Fruit fly (Drosophila melanogaster) whole organism, embryonic: ENCODE measurements around the gene lqfR.

Experiments
- Abd-B ChIP-seq: fragments of 200-800 bp; sonication (Bioruptor generic); optimal IDR thresholded peaks from 2 replicates; lab custom pipeline; 2018; ENCODE audit warnings: missing biosample characterization, mild to moderate bottlenecking, missing genetic modification characterization, moderate library complexity
- Blimp-1 ChIP-seq: fragments of 200-800 bp; sonication (Bioruptor generic); optimal IDR thresholded peaks from 3 replicates; lab custom pipeline; 2018; ENCODE audit warnings: missing biosample characterization, missing genetic modification characterization, mild to moderate bottlenecking, moderate library complexity, missing genetic modification reagents
- CG11456 ChIP-seq: fragments of 200-800 bp; sonication (Bioruptor generic); IDR thresholded peaks from 3 replicates; pipeline ENCODE4 v1.3.6; 2022; ENCODE audit warnings: missing biosample characterization, missing genetic modification characterization
- CG11504 ChIP-seq: fragments of 200-800 bp; sonication (Bioruptor generic); optimal IDR thresholded peaks from 3 replicates; lab custom pipeline; 2019; ENCODE audit warnings: missing biosample characterization, mild to moderate bottlenecking, missing genetic modification characterization, moderate library complexity
- CG14710 ChIP-seq: fragments of 200-800 bp; sonication (Bioruptor generic); optimal IDR thresholded peaks from 3 replicates; lab custom pipeline; 2019; ENCODE audit warnings: missing biosample characterization, mild to moderate bottlenecking, missing genetic modification characterization, moderate library complexity
- CG1647 ChIP-seq: fragments of 200-800 bp; sonication (Bioruptor generic); optimal IDR thresholded peaks from 3 replicates; lab custom pipeline; 2016; ENCODE audit warnings: missing biosample characterization, missing genetic modification characterization
- CG16779 ChIP-seq: fragments of 200-800 bp; sonication (Bioruptor generic); IDR thresholded peaks from 2 replicates; pipeline ENCODE4 v1.3.6; 2022; ENCODE audit warnings: missing biosample characterization, missing genetic modification characterization
- CG16813 ChIP-seq: fragments of 200-800 bp; sonication (Bioruptor generic); IDR thresholded peaks from 3 replicates; pipeline ENCODE4 v1.3.6; 2022; ENCODE audit warnings: missing biosample characterization, missing genetic modification characterization; ENCODE audit not compliant: partially characterized antibody
- CG17568 ChIP-seq: fragments of 200-800 bp; sonication (Bioruptor generic); optimal IDR thresholded peaks from 2 replicates; lab custom pipeline; 2018; ENCODE audit warnings: missing biosample characterization, mild to moderate bottlenecking, missing genetic modification characterization, moderate library complexity
- CG17912 ChIP-seq: fragments of 200-800 bp; sonication (Bioruptor generic); optimal IDR thresholded peaks from 2 replicates; lab custom pipeline; 2018; ENCODE audit warnings: missing biosample characterization, mild to moderate bottlenecking, missing genetic modification characterization
- CG2129 ChIP-seq: fragments of 200-800 bp; sonication (Bioruptor generic); IDR thresholded peaks from 2 replicates; pipeline ENCODE4 v1.3.6; 2022; ENCODE audit warnings: missing biosample characterization, missing genetic modification characterization; ENCODE audit not compliant: partially characterized antibody
- CG30431 ChIP-seq: fragments of 200-800 bp; sonication (Bioruptor generic); optimal IDR thresholded peaks from 2 replicates; lab custom pipeline; 2017; ENCODE audit warnings: missing biosample characterization, missing genetic modification characterization
- CG31441 ChIP-seq: fragments of 200-800 bp; sonication (Bioruptor generic); IDR thresholded peaks from 2 replicates; pipeline ENCODE4 v1.3.6; 2022; ENCODE audit warnings: missing biosample characterization, missing genetic modification characterization
- CG4328 ChIP-seq: fragments of 200-800 bp; sonication (Bioruptor generic); optimal IDR thresholded peaks from 3 replicates; lab custom pipeline; 2017; ENCODE audit warnings: missing biosample characterization, missing genetic modification reagents, missing genetic modification characterization
- CG4854 ChIP-seq: fragments of 200-800 bp; sonication (Bioruptor generic); optimal IDR thresholded peaks from 2 replicates; lab custom pipeline; 2016; ENCODE audit warnings: missing biosample characterization, missing genetic modification characterization, inconsistent platforms
- CG6689 ChIP-seq: fragments of 200-800 bp; sonication (Bioruptor generic); IDR thresholded peaks from 2 replicates; pipeline ENCODE4 v1.3.6; 2022; ENCODE audit warnings: missing biosample characterization, missing genetic modification characterization
- CG7357 ChIP-seq: fragments of 200-800 bp; sonication (Bioruptor generic); IDR thresholded peaks from 3 replicates; pipeline ENCODE4 v1.3.6; 2022; ENCODE audit warnings: missing biosample characterization, missing genetic modification characterization
- CG8281 ChIP-seq: fragments of 200-800 bp; sonication (Bioruptor generic); optimal IDR thresholded peaks from 2 replicates; lab custom pipeline; 2018; ENCODE audit warnings: missing biosample characterization, mild to moderate bottlenecking, missing genetic modification characterization, moderate library complexity
- Chrac-16 ChIP-seq: fragments of 200-800 bp; sonication (Bioruptor generic); optimal IDR thresholded peaks from 3 replicates; lab custom pipeline; 2016; ENCODE audit warnings: missing biosample characterization, missing genetic modification characterization
- Dfd ChIP-seq, 2 experiments: fragments of >200 bp; optimal IDR thresholded peaks; 2 replicates each; lab custom pipeline; 2017; ENCODE audit warnings: missing biosample characterization in 2 of 2, missing genetic modification characterization in 2 of 2
- Fer2 ChIP-seq: fragments of 200-800 bp; sonication (Bioruptor generic); optimal IDR thresholded peaks from 2 replicates; lab custom pipeline; 2018; ENCODE audit warnings: missing biosample characterization, mild to moderate bottlenecking, missing genetic modification characterization, moderate library complexity
- Gsc ChIP-seq: fragments of 200-800 bp; sonication (Bioruptor generic); IDR thresholded peaks from 2 replicates; pipeline ENCODE4 v1.3.6; 2022; ENCODE audit warnings: missing biosample characterization, missing genetic modification characterization
- H15 ChIP-seq: fragments of 200-800 bp; sonication (Bioruptor generic); IDR thresholded peaks from 3 replicates; pipeline ENCODE4 v1.3.6; 2022; ENCODE audit warnings: missing biosample characterization, missing genetic modification characterization
- HLH4C ChIP-seq: fragments of 200-800 bp; sonication (Bioruptor generic); IDR thresholded peaks from 3 replicates; pipeline ENCODE4 v1.3.6; 2022; ENCODE audit warnings: missing biosample characterization, missing genetic modification characterization; ENCODE audit not compliant: partially characterized antibody
- Neu2 ChIP-seq: fragments of 200-800 bp; sonication (Bioruptor generic); optimal IDR thresholded peaks from 3 replicates; lab custom pipeline; 2016; ENCODE audit warnings: missing biosample characterization, missing genetic modification characterization, borderline replicate concordance
- Oli ChIP-seq: fragments of 200-800 bp; sonication (Bioruptor generic); optimal IDR thresholded peaks from 2 replicates; lab custom pipeline; 2018; ENCODE audit warnings: missing biosample characterization, mild to moderate bottlenecking, missing genetic modification characterization, moderate library complexity
- Ptx1 ChIP-seq: fragments of 200-800 bp; sonication (Bioruptor generic); IDR thresholded peaks from 2 replicates; pipeline ENCODE4 v1.3.6; 2022; ENCODE audit warnings: missing biosample characterization, missing genetic modification characterization
- Sox102F ChIP-seq: fragments of 200-800 bp; sonication (Bioruptor generic); optimal IDR thresholded peaks from 2 replicates; lab custom pipeline; 2018; ENCODE audit warnings: missing biosample characterization, mild to moderate bottlenecking, missing genetic modification characterization, moderate library complexity
- Stat92E ChIP-seq, 3 experiments: fragments of >200 bp in 2 of 3; fragments of 200-800 bp in 1 of 3; sonication (Bioruptor generic) in 1 of 3; optimal IDR thresholded peaks; 2 replicates each; lab custom pipeline; 2017 to 2019; ENCODE audit warnings: missing biosample characterization in 3 of 3, missing genetic modification characterization in 3 of 3, mild to moderate bottlenecking in 1 of 3, moderate library complexity in 1 of 3
- btn ChIP-seq: fragments of 200-800 bp; sonication (Bioruptor generic); optimal IDR thresholded peaks from 2 replicates; lab custom pipeline; 2016; ENCODE audit warnings: missing biosample characterization, missing genetic modification characterization
- crp ChIP-seq, 2 experiments: fragments of 200-800 bp; sonication (Bioruptor generic); optimal IDR thresholded peaks; 2 replicates in 1 of 2; 3 replicates in 1 of 2; lab custom pipeline; 2017; ENCODE audit warnings: missing biosample characterization in 2 of 2, missing genetic modification characterization in 2 of 2, mild to moderate bottlenecking in 1 of 2, moderate library complexity in 1 of 2
- dan ChIP-seq: fragments of 200-800 bp; sonication (Bioruptor generic); IDR thresholded peaks from 2 replicates; pipeline ENCODE4 v1.3.6; 2022; ENCODE audit warnings: missing biosample characterization, missing genetic modification characterization
- dmrt99B ChIP-seq: fragments of 200-800 bp; sonication (Bioruptor generic); optimal IDR thresholded peaks from 2 replicates; lab custom pipeline; 2018; ENCODE audit warnings: missing biosample characterization, mild to moderate bottlenecking, missing genetic modification characterization, moderate library complexity
- exex ChIP-seq: fragments of 200-800 bp; sonication (Bioruptor generic); optimal IDR thresholded peaks from 4 replicates; lab custom pipeline; 2018; ENCODE audit warnings: missing biosample characterization, mild to moderate bottlenecking, missing genetic modification characterization, moderate library complexity
- ftz-f1 ChIP-seq: fragments of 200-800 bp; sonication (Bioruptor generic); optimal IDR thresholded peaks from 2 replicates; lab custom pipeline; 2016; ENCODE audit warnings: missing biosample characterization, missing genetic modification characterization
- gcm2 ChIP-seq: fragments of 200-800 bp; sonication (Bioruptor generic); optimal IDR thresholded peaks from 2 replicates; lab custom pipeline; 2016; ENCODE audit warnings: missing biosample characterization, missing genetic modification characterization
- knrl ChIP-seq: fragments of 200-800 bp; sonication (Bioruptor generic); IDR thresholded peaks from 3 replicates; pipeline ENCODE4 v1.3.6; 2022; ENCODE audit warnings: missing biosample characterization, missing genetic modification characterization; ENCODE audit not compliant: partially characterized antibody
- otp ChIP-seq: fragments of 200-800 bp; sonication (Bioruptor generic); IDR thresholded peaks from 3 replicates; pipeline ENCODE4, ENCODE4 v1.3.6; 2022; ENCODE audit warnings: missing biosample characterization, missing genetic modification characterization
- pfk ChIP-seq: fragments of 200-800 bp; sonication (Bioruptor generic); optimal IDR thresholded peaks from 2 replicates; lab custom pipeline; 2018; ENCODE audit warnings: missing biosample characterization, mild to moderate bottlenecking, missing genetic modification characterization, moderate library complexity
- pzg ChIP-seq: fragments of 200-800 bp; sonication (Bioruptor generic); optimal IDR thresholded peaks from 3 replicates; lab custom pipeline; 2018; ENCODE audit warnings: missing biosample characterization, mild to moderate bottlenecking, missing genetic modification characterization, moderate library complexity
- row ChIP-seq: fragments of 200-800 bp; sonication (Bioruptor generic); IDR thresholded peaks from 3 replicates; pipeline ENCODE4 v1.3.6; 2022; ENCODE audit warnings: missing biosample characterization, missing genetic modification characterization
- salm ChIP-seq: fragments of 200-800 bp; sonication (Bioruptor generic); optimal IDR thresholded peaks from 2 replicates; lab custom pipeline; 2018; ENCODE audit warnings: missing biosample characterization, mild to moderate bottlenecking, missing genetic modification characterization
- sima ChIP-seq: fragments of 200-800 bp; sonication (Bioruptor generic); optimal IDR thresholded peaks from 2 replicates; lab custom pipeline; 2016; ENCODE audit warnings: missing biosample characterization, missing genetic modification characterization
- slou ChIP-seq: fragments of 200-800 bp; sonication (Bioruptor generic); optimal IDR thresholded peaks from 3 replicates; lab custom pipeline; 2016; ENCODE audit warnings: missing biosample characterization, missing genetic modification characterization
- sqz ChIP-seq: fragments of 200-800 bp; sonication (Bioruptor generic); optimal IDR thresholded peaks from 3 replicates; lab custom pipeline; 2018; ENCODE audit warnings: missing biosample characterization, mild to moderate bottlenecking, missing genetic modification characterization
- stc ChIP-seq: fragments of 200-800 bp; sonication (Bioruptor generic); IDR thresholded peaks from 2 replicates; pipeline ENCODE4 v1.3.6; 2022; ENCODE audit warnings: missing biosample characterization, missing genetic modification characterization
- stwl ChIP-seq: fragments of 200-800 bp; sonication (Bioruptor generic); optimal IDR thresholded peaks from 3 replicates; lab custom pipeline; 2018; ENCODE audit warnings: missing biosample characterization, mild to moderate bottlenecking, missing genetic modification characterization, moderate library complexity
- tio ChIP-seq: fragments of 200-800 bp; sonication (Bioruptor generic); optimal IDR thresholded peaks from 2 replicates; lab custom pipeline; 2017; ENCODE audit warnings: missing biosample characterization, missing genetic modification characterization, inconsistent platforms
- tx ChIP-seq: fragments of 200-800 bp; sonication (Bioruptor generic); optimal IDR thresholded peaks from 2 replicates; lab custom pipeline; 2016; ENCODE audit warnings: missing biosample characterization, missing genetic modification characterization
- vfl ChIP-seq: fragments of 200-800 bp; sonication (Bioruptor generic); optimal IDR thresholded peaks from 2 replicates; lab custom pipeline; 2016; ENCODE audit warnings: missing biosample characterization, missing genetic modification characterization

The lqfR gene

dm6 chr3R:22375674-22376073, 35.4 kb upstream of the lqfR start, which contains the start of gene CG18596:
Gene CG18596 (plus strand): TSS chr3R:22375923.
- TF ChIP-seq H15 (GFP tag; lab: Robert Waterston, UW) (no peak), otp (GFP tag; lab: Robert Waterston, UW) (no peak), Abd-B (GFP tag; lab: Kevin White, UChicago) (no peak), CG11456 (no peak), tio (GFP tag; lab: Kevin White, UChicago) (no peak), CG17568 (GFP tag; lab: Kevin White, UChicago) (no peak), Sox102F (no peak), sqz (GFP tag; lab: Kevin White, UChicago) (no peak), Fer2 (tag; lab: Kevin White, UChicago) (no peak), knrl (GFP tag; lab: Robert Waterston, UW) (peak; percentile 94), pfk (GFP tag; lab: Kevin White, UChicago) (no peak), vfl (GFP tag; lab: Kevin White, UChicago) (no peak), Dfd (GFP tag; optimal IDR thresholded peaks at IDR 0.05; lab: Kevin White, UChicago) (no peak), CG7357 (no peak), CG8281 (tag; lab: Kevin White, UChicago) (no peak), dan (GFP tag; lab: Robert Waterston, UW) (no peak), Neu2 (no peak), stwl (tag; lab: Kevin White, UChicago) (peak; percentile 75), gcm2 (GFP tag; lab: Kevin White, UChicago) (no peak), CG1647 (GFP tag; lab: Kevin White, UChicago) (no peak), Oli (tag; lab: Kevin White, UChicago) (no peak), CG30431 (GFP tag; lab: Kevin White, UChicago) (no peak), btn (no peak), stc (GFP tag; lab: Robert Waterston, UW) (no peak), salm (tag; lab: Kevin White, UChicago) (no peak), tx (GFP tag; lab: Kevin White, UChicago) (no peak), Blimp-1 (GFP tag; lab: Kevin White, UChicago) (no peak), row (no peak; the same call in 2 of the 3 replicates), CG16779 (GFP tag; lab: Robert Waterston, UW) (no peak), Ptx1 (no peak), CG2129 (GFP tag; lab: Robert Waterston, UW) (peak; percentile 95), dmrt99B (tag; lab: Kevin White, UChicago) (no peak), CG11504 (tag; lab: Kevin White, UChicago) (no peak), exex (tag; lab: Kevin White, UChicago) (no peak), Chrac-16 (no peak), CG4854 (GFP tag; lab: Kevin White, UChicago) (no peak), sima (no peak), CG6689 (no peak), Gsc (GFP tag; lab: Robert Waterston, UW) (no peak), HLH4C (GFP tag; lab: Robert Waterston, UW) (peak; percentile 90), slou (GFP tag; lab: Kevin White, UChicago) (no peak), CG4328 (GFP tag; lab: Kevin White, UChicago) (no peak), pzg (GFP tag; lab: Kevin White, UChicago) (peak; percentile 60), CG14710 (tag; lab: Kevin White, UChicago) (peak; percentile 43), Stat92E (GFP tag; optimal IDR thresholded peaks at IDR 0.05; lab: Kevin White, UChicago) (no peak), crp (GFP tag; optimal IDR thresholded peaks at IDR 0.05; lab: Kevin White, UChicago) (peak in 1 of 2 experiments; percentile 73), CG31441 (GFP tag; lab: Robert Waterston, UW) (no peak), ftz-f1 (GFP tag; lab: Kevin White, UChicago) (no peak), CG16813 (GFP tag; lab: Robert Waterston, UW) (peak; percentile 92), CG17912 (no peak)
